Worm (Caenorhabditis elegans) whole organism, L2 larva: ENCODE results near the gene F25E2.2.

ENCODE experiments used
- C34F6.9 ChIP-seq: fragments of 150-350 bp; optimal IDR thresholded peaks from 2 replicates; lab custom pipeline; 2014; ENCODE audit warnings: missing biosample characterization, missing genetic modification characterization
- F13H6.1 ChIP-seq: sonication (generic microtip); optimal IDR thresholded peaks from 2 replicates; lab custom pipeline; 2016; ENCODE audit warnings: missing genetic modification characterization, missing compliant biosample characterization
- Y55F3AM.14 ChIP-seq: fragments of 200-800 bp; sonication (Bioruptor generic); optimal IDR thresholded peaks from 2 replicates; lab custom pipeline; 2018; ENCODE audit warnings: mild to moderate bottlenecking, missing genetic modification characterization, missing compliant biosample characterization
- aly-2 ChIP-seq: fragments of 150-350 bp; optimal IDR thresholded peaks from 2 replicates; lab custom pipeline; 2014; ENCODE audit warnings: missing biosample characterization, missing genetic modification characterization
- ama-1 ChIP-seq: fragments of 150-350 bp; optimal IDR thresholded peaks from 2 replicates; lab custom pipeline; 2018; ENCODE audit warnings: inconsistent platforms
- blmp-1 ChIP-seq: sonication (generic microtip); optimal IDR thresholded peaks from 2 replicates; lab custom pipeline; 2017; ENCODE audit warnings: missing genetic modification characterization, mild to moderate bottlenecking, missing compliant biosample characterization, antibody characterized with exemption, moderate library complexity; ENCODE audit not compliant: insufficient read depth
- ceh-16 ChIP-seq: fragments of 150-350 bp; optimal IDR thresholded peaks from 2 replicates; lab custom pipeline; 2014; ENCODE audit warnings: missing biosample characterization, missing genetic modification characterization
- ceh-82 ChIP-seq: fragments of 150-350 bp; optimal IDR thresholded peaks from 2 replicates; lab custom pipeline; 2014; ENCODE audit warnings: missing biosample characterization, missing genetic modification characterization
- crh-2 ChIP-seq: sonication (generic microtip); optimal IDR thresholded peaks from 2 replicates; lab custom pipeline; 2017; ENCODE audit warnings: missing biosample characterization, missing genetic modification characterization
- dmd-4 ChIP-seq: sonication (generic microtip); optimal IDR thresholded peaks from 2 replicates; lab custom pipeline; 2017; ENCODE audit warnings: missing biosample characterization, missing genetic modification characterization
- egl-27 ChIP-seq: sonication (generic microtip); optimal IDR thresholded peaks from 3 replicates; lab custom pipeline; 2017; ENCODE audit warnings: missing biosample characterization, missing genetic modification reagents, missing genetic modification characterization
- elt-1 ChIP-seq: fragments of 150-350 bp; optimal IDR thresholded peaks from 2 replicates; lab custom pipeline; 2014; ENCODE audit warnings: missing biosample characterization, missing genetic modification characterization
- elt-3 ChIP-seq: sonication (generic microtip); optimal IDR thresholded peaks from 2 replicates; lab custom pipeline; 2017; ENCODE audit warnings: missing biosample characterization, missing genetic modification characterization
- gmeb-1 ChIP-seq: fragments of 150-350 bp; optimal IDR thresholded peaks from 2 replicates; lab custom pipeline; 2014; ENCODE audit warnings: missing biosample characterization, missing genetic modification characterization
- lin-11 ChIP-seq: fragments of 150-350 bp; sonication (generic microtip); optimal IDR thresholded peaks from 2 replicates; lab custom pipeline; 2014; ENCODE audit warnings: missing biosample characterization, missing genetic modification characterization, inconsistent platforms, mixed read lengths
- lin-13 ChIP-seq: fragments of 150-350 bp; optimal IDR thresholded peaks from 2 replicates; lab custom pipeline; 2014; ENCODE audit warnings: missing biosample characterization, missing genetic modification reagents, missing genetic modification characterization
- lin-39 ChIP-seq: fragments of 150-350 bp; optimal IDR thresholded peaks from 2 replicates; lab custom pipeline; 2014; ENCODE audit warnings: missing biosample characterization, missing genetic modification reagents, missing genetic modification characterization
- lsy-2 ChIP-seq, 2 experiments: fragments of 150-350 bp in 1 of 2; sonication (generic microtip) in 1 of 2; optimal IDR thresholded peaks; 2 replicates each; lab custom pipeline; 2014 to 2017; ENCODE audit warnings: missing biosample characterization in 2 of 2, missing genetic modification characterization in 2 of 2
- mab-5 ChIP-seq: fragments of 150-350 bp; optimal IDR thresholded peaks from 2 replicates; lab custom pipeline; 2014; ENCODE audit warnings: missing biosample characterization, missing genetic modification characterization
- mbf-1 ChIP-seq: sonication (generic microtip); optimal IDR thresholded peaks from 2 replicates; lab custom pipeline; 2017; ENCODE audit warnings: missing biosample characterization, missing genetic modification characterization
- mdl-1 ChIP-seq, 2 experiments: fragments of 150-350 bp in 1 of 2; sonication (generic microtip) in 1 of 2; optimal IDR thresholded peaks; 2 replicates each; lab custom pipeline; 2017; ENCODE audit warnings: missing biosample characterization in 2 of 2, missing genetic modification characterization in 2 of 2
- nhr-11 ChIP-seq: fragments of 150-350 bp; optimal IDR thresholded peaks from 2 replicates; lab custom pipeline; 2014; ENCODE audit warnings: missing biosample characterization, missing genetic modification characterization
- nhr-129 ChIP-seq: fragments of 150-350 bp; optimal IDR thresholded peaks from 2 replicates; lab custom pipeline; 2014; ENCODE audit warnings: missing biosample characterization, missing genetic modification characterization
- nhr-21 ChIP-seq: fragments of 150-350 bp; optimal IDR thresholded peaks from 2 replicates; lab custom pipeline; 2014; ENCODE audit warnings: missing biosample characterization, missing genetic modification characterization
- nhr-23 ChIP-seq: fragments of 150-350 bp; optimal IDR thresholded peaks from 2 replicates; lab custom pipeline; 2014; ENCODE audit warnings: missing biosample characterization, missing genetic modification reagents, missing genetic modification characterization
- nhr-237 ChIP-seq: fragments of 150-350 bp; optimal IDR thresholded peaks from 2 replicates; lab custom pipeline; 2014; ENCODE audit warnings: missing biosample characterization, missing genetic modification characterization
- nhr-25 ChIP-seq: fragments of 150-350 bp; sonication (generic microtip); optimal IDR thresholded peaks from 3 replicates; lab custom pipeline; 2014; ENCODE audit warnings: missing biosample characterization, missing genetic modification characterization
- nhr-6 ChIP-seq: fragments of 150-350 bp; optimal IDR thresholded peaks from 2 replicates; lab custom pipeline; 2014; ENCODE audit warnings: missing biosample characterization, missing genetic modification characterization
- nhr-77 ChIP-seq: fragments of 150-350 bp; optimal IDR thresholded peaks from 2 replicates; lab custom pipeline; 2014; ENCODE audit warnings: missing biosample characterization, missing genetic modification characterization
- skn-1 ChIP-seq: sonication (generic microtip); optimal IDR thresholded peaks from 2 replicates; lab custom pipeline; 2017; ENCODE audit warnings: missing biosample characterization, missing genetic modification characterization
- sma-3 ChIP-seq: sonication (generic microtip); optimal IDR thresholded peaks from 2 replicates; lab custom pipeline; 2016; ENCODE audit warnings: missing genetic modification reagents, missing genetic modification characterization, missing compliant biosample characterization
- sma-9 ChIP-seq, 2 experiments: fragments of 150-350 bp in 1 of 2; sonication (generic microtip) in 1 of 2; optimal IDR thresholded peaks; 2 replicates each; lab custom pipeline; 2014 to 2016; ENCODE audit warnings: missing genetic modification characterization in 2 of 2, mild to moderate bottlenecking in 1 of 2, missing biosample characterization in 1 of 2, missing compliant biosample characterization in 1 of 2, missing genetic modification reagents in 1 of 2, moderate library complexity in 1 of 2
- snpc-4 ChIP-seq: fragments of 150-350 bp; optimal IDR thresholded peaks from 2 replicates; lab custom pipeline; 2014; ENCODE audit warnings: missing biosample characterization, missing genetic modification characterization
- unc-55 ChIP-seq: fragments of 150-350 bp; sonication (generic microtip); optimal IDR thresholded peaks from 3 replicates; lab custom pipeline; 2014; ENCODE audit warnings: missing biosample characterization, missing genetic modification reagents, missing genetic modification characterization
- unc-62 ChIP-seq: fragments of 150-350 bp; optimal IDR thresholded peaks from 2 replicates; lab custom pipeline; 2014; ENCODE audit warnings: missing biosample characterization, missing genetic modification reagents, missing genetic modification characterization
- zag-1 ChIP-seq: fragments of 150-350 bp; optimal IDR thresholded peaks from 2 replicates; lab custom pipeline; 2014; ENCODE audit warnings: missing biosample characterization, missing genetic modification characterization
- ztf-1 ChIP-seq: fragments of 200-800 bp; sonication (Bioruptor generic); conservative IDR thresholded peaks from 2 replicates; pipeline ENCODE4 v1.3.6; 2022; ENCODE audit warnings: missing genetic modification characterization, missing compliant biosample characterization
- ztf-11 ChIP-seq: sonication (generic microtip); optimal IDR thresholded peaks from 2 replicates; lab custom pipeline; 2017; ENCODE audit warnings: missing biosample characterization, missing genetic modification characterization

The F25E2.2 gene

ce11 chrX:768061-768646 is 42.4 kb downstream of the F25E2.2 start, which contains the start of the genes trap-2 and ile-2 (continued):
- peak; percentile 95 for TF ChIP-seq unc-55
- no peak for TF ChIP-seq nhr-237
- peak; percentile 39 to 64 for TF ChIP-seq mdl-1 (tag; optimal IDR thresholded peaks at IDR 0.05; lab: Kevin White, UChicago)
- TF ChIP-seq elt-3 (tag; lab: Kevin White, UChicago) = no peak
- no peak for TF ChIP-seq mbf-1 (tag; lab: Kevin White, UChicago)
- no peak for TF ChIP-seq ztf-1
- peak; percentile 87 for TF ChIP-seq lin-11 (tag; lab: Kevin White, UChicago)
- peak; percentile 32 for TF ChIP-seq ceh-82 (tag; lab: Kevin White, UChicago)

ce11 chrX:763452-763851 is 47.1 kb downstream of the F25E2.2 start, which contains the start of gene dyf-11:
TSS of gene dyf-11 (plus strand) at chrX:763752.
- TF ChIP-seq lin-11 (tag; lab: Kevin White, UChicago) (peak; percentile 29), skn-1 (tag; lab: Kevin White, UChicago) (peak; percentile 39), sma-3 (no peak), nhr-11 (tag; lab: Kevin White, UChicago) (no peak)

DNA sequence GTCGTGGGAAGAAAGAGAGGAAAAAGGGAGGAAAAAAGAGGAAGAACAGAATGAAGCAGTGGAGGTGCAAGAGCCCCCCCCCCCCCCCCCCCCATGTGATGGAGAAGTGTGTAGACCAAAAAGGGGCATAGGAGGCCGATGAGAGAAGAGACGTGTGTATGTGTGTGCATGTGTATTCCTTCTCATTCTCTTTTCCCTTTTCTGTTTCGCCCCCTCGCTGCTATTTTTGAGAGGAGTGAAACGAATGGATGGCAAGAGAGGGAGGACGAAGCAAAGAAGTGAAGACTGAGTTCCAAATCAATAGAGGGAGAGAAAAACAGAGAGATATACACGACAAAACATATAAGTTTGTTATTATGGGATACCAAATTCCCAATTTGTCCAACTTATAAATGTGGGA is 50.0 kb downstream of the F25E2.2 start:
- TF ChIP-seq dmd-4 (tag; lab: Kevin White, UChicago) (no peak), nhr-129 (tag; lab: Kevin White, UChicago) (peak; percentile 57), nhr-21 (tag; lab: Kevin White, UChicago) (no peak), C34F6.9 (peak; percentile 44), ceh-82 (tag; lab: Kevin White, UChicago) (no peak), mab-5 (tag; lab: Kevin White, UChicago) (no peak), crh-2 (tag; lab: Kevin White, UChicago) (peak; percentile 61), unc-62 (no peak), sma-3 (no peak), sma-9 (GFP tag; optimal IDR thresholded peaks at IDR 0.05; lab: Kevin White, UChicago) (no peak), sma-9 (tag; optimal IDR thresholded peaks at IDR 0.05; lab: Kevin White, UChicago) (no peak), mdl-1 (tag; optimal IDR thresholded peaks at IDR 0.05; lab: Kevin White, UChicago) (peak in 1 of 2 experiments; percentile 30), nhr-237 (no peak), Y55F3AM.14 (peak; percentile 24), aly-2 (tag; lab: Kevin White, UChicago) (no peak), elt-1 (tag; lab: Kevin White, UChicago) (no peak), F13H6.1 (tag; lab: Kevin White, UChicago) (no peak), ama-1 (no peak), blmp-1 (tag; lab: Kevin White, UChicago) (no peak), elt-3 (tag; lab: Kevin White, UChicago) (no peak), zag-1 (tag; lab: Kevin White, UChicago) (peak; percentile 54), lsy-2 (tag; optimal IDR thresholded peaks at IDR 0.05; lab: Kevin White, UChicago) (peak in 1 of 2 experiments; percentile 34), snpc-4 (tag; lab: Kevin White, UChicago) (no peak), lin-13 (no peak), ceh-16 (no peak), mbf-1 (tag; lab: Kevin White, UChicago) (no peak), nhr-6 (tag; lab: Kevin White, UChicago) (no peak), unc-55 (peak; percentile 76)
- TF ChIP-seq, all 48 proteins: peak for 8

DNA sequence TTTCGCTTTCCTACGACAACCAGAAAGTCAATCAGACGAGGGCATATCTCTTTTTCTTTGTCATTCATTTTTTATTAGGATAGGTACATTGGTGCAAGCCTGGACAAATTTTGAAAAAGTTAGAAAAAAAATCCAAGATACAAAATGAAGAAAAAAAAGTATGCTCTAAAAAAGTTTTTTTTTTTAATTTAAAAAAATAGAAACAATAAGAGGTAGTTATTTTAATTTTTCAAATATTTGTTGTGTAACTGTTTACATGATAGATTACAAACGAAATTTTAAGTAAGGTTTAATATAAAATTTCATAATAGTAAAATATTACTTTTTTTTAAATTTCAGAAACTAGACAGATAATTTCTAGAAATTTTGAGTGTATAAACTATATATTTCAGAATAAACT is 51.0 kb downstream of the F25E2.2 start, which contains the start of gene aex-3:
aex-3 (minus strand) TSS at position 101 of the 400 bp plus-strand sequence.
- TF ChIP-seq lin-39 (tag; lab: Kevin White, UChicago) (no peak), elt-1 (tag; lab: Kevin White, UChicago) (no peak), dmd-4 (tag; lab: Kevin White, UChicago) (no peak), nhr-25 (tag; lab: Kevin White, UChicago) (no peak), aly-2 (tag; lab: Kevin White, UChicago) (no peak), gmeb-1 (tag; lab: Kevin White, UChicago) (no peak), egl-27 (tag; lab: Kevin White, UChicago) (no peak), nhr-237 (no peak), lin-11 (tag; lab: Kevin White, UChicago) (no peak), crh-2 (tag; lab: Kevin White, UChicago) (no peak), ztf-11 (tag; lab: Kevin White, UChicago) (no peak), unc-62 (no peak), sma-9 (GFP tag; optimal IDR thresholded peaks at IDR 0.05; lab: Kevin White, UChicago) (no peak), sma-9 (tag; optimal IDR thresholded peaks at IDR 0.05; lab: Kevin White, UChicago) (no peak), mbf-1 (tag; lab: Kevin White, UChicago) (no peak), ceh-82 (tag; lab: Kevin White, UChicago) (no peak), nhr-23 (no peak), mdl-1 (tag; optimal IDR thresholded peaks at IDR 0.05; lab: Kevin White, UChicago) (no peak), nhr-77 (tag; lab: Kevin White, UChicago) (no peak), unc-55 (no peak)
